Worm (Caenorhabditis elegans) whole organism, L4 larva: ENCODE results near the gene C15H11.13.

Experiments used
- F26F4.8 ChIP-seq: fragments of 200-800 bp; sonication (Bioruptor generic); conservative IDR thresholded peaks from 2 replicates; pipeline ENCODE4 v1.3.6; 2022; ENCODE audit warnings: missing genetic modification characterization, missing compliant biosample characterization
- F37D6.2 ChIP-seq: sonication (generic microtip); optimal IDR thresholded peaks from 2 replicates; lab custom pipeline; 2016; ENCODE audit warnings: mild to moderate bottlenecking, missing genetic modification characterization, missing compliant biosample characterization
- T20F7.1 ChIP-seq: fragments of 200-800 bp; sonication (Bioruptor generic); optimal IDR thresholded peaks from 2 replicates; lab custom pipeline; 2018; ENCODE audit warnings: mild to moderate bottlenecking, missing genetic modification characterization, missing compliant biosample characterization
- Y105C5A.15 ChIP-seq: fragments of 200-800 bp; sonication (Bioruptor generic); IDR thresholded peaks from 2 replicates; pipeline ENCODE4 v1.3.6; 2022; ENCODE audit warnings: missing genetic modification characterization, missing compliant biosample characterization
- Y48G9A.11 ChIP-seq: fragments of 200-800 bp; sonication (Bioruptor generic); IDR thresholded peaks from 2 replicates; pipeline ENCODE4 v1.3.6; 2022; ENCODE audit warnings: missing genetic modification reagents, missing genetic modification characterization, missing compliant biosample characterization
- ZK546.5 ChIP-seq, 2 experiments: sonication (generic microtip); optimal IDR thresholded peaks; 2 replicates each; lab custom pipeline; 2017; ENCODE audit warnings: missing biosample characterization in 2 of 2, missing genetic modification characterization in 2 of 2
- aly-2 ChIP-seq: sonication (generic microtip); optimal IDR thresholded peaks from 2 replicates; lab custom pipeline; 2018; ENCODE audit warnings: missing biosample characterization, missing genetic modification characterization
- attf-4 ChIP-seq: sonication (generic microtip); optimal IDR thresholded peaks from 3 replicates; lab custom pipeline; 2017; ENCODE audit warnings: missing biosample characterization, missing genetic modification characterization
- ceh-20 ChIP-seq: fragments of 200-800 bp; sonication (Bioruptor generic); IDR thresholded peaks from 2 replicates; pipeline ENCODE4 v1.3.6; 2022; ENCODE audit warnings: missing genetic modification reagents, missing genetic modification characterization, missing compliant biosample characterization
- ceh-82 ChIP-seq: sonication (generic microtip); optimal IDR thresholded peaks from 2 replicates; lab custom pipeline; 2017; ENCODE audit warnings: missing biosample characterization, missing genetic modification characterization
- ces-1 ChIP-seq: fragments of 150-350 bp; sonication (generic microtip); optimal IDR thresholded peaks from 4 replicates; lab custom pipeline; 2014; ENCODE audit warnings: missing biosample characterization, missing genetic modification reagents, missing genetic modification characterization
- ctbp-1 ChIP-seq: fragments of 200-800 bp; sonication (Bioruptor generic); IDR thresholded peaks from 2 replicates; pipeline ENCODE4 v1.3.6; 2022; ENCODE audit warnings: missing genetic modification reagents, missing genetic modification characterization, missing compliant biosample characterization
- daf-8 ChIP-seq: fragments of 200-800 bp; sonication (Bioruptor generic); IDR thresholded peaks from 2 replicates; pipeline ENCODE4 v1.3.6; 2022; ENCODE audit warnings: missing genetic modification characterization, missing compliant biosample characterization
- dmd-8 ChIP-seq: fragments of 200-800 bp; sonication (Bioruptor generic); IDR thresholded peaks from 2 replicates; pipeline ENCODE4 v1.3.6; 2022; ENCODE audit warnings: missing genetic modification characterization, missing compliant biosample characterization
- dmd-9 ChIP-seq: fragments of 200-800 bp; sonication (Bioruptor generic); IDR thresholded peaks from 2 replicates; pipeline ENCODE4 v1.3.6; 2022; ENCODE audit warnings: missing genetic modification reagents, missing genetic modification characterization, missing compliant biosample characterization
- duxl-1 ChIP-seq: sonication (generic microtip); optimal IDR thresholded peaks from 2 replicates; lab custom pipeline; 2016; ENCODE audit warnings: mild to moderate bottlenecking, missing genetic modification characterization, moderate library complexity, missing compliant biosample characterization; ENCODE audit not compliant: poor library complexity
- dve-1 ChIP-seq: sonication (generic microtip); optimal IDR thresholded peaks from 2 replicates; lab custom pipeline; 2017; ENCODE audit warnings: antibody characterized with exemption, mild to moderate bottlenecking, missing genetic modification characterization, missing compliant biosample characterization; ENCODE audit not compliant: insufficient read depth
- fos-1 ChIP-seq: fragments of 150-350 bp; optimal IDR thresholded peaks from 2 replicates; lab custom pipeline; 2014; ENCODE audit warnings: missing biosample characterization, missing genetic modification characterization
- hif-1 ChIP-seq, 2 experiments: sonication (generic microtip); optimal IDR thresholded peaks; 2 replicates each; lab custom pipeline; 2016 to 2017; ENCODE audit warnings: missing compliant biosample characterization in 2 of 2, missing genetic modification characterization in 2 of 2, missing genetic modification reagents in 2 of 2, missing genotype in 2 of 2, mild to moderate bottlenecking in 1 of 2
- hlh-11 ChIP-seq: fragments of 200-800 bp; sonication (Bioruptor generic); optimal IDR thresholded peaks from 2 replicates; lab custom pipeline; 2018; ENCODE audit warnings: mild to moderate bottlenecking, missing genetic modification characterization, missing compliant biosample characterization
- jun-1 ChIP-seq: fragments of 150-350 bp; optimal IDR thresholded peaks from 2 replicates; lab custom pipeline; 2014; ENCODE audit warnings: missing biosample characterization, missing genetic modification reagents, missing genetic modification characterization
- lin-29 ChIP-seq: fragments of 200-800 bp; sonication (Bioruptor generic); IDR thresholded peaks from 2 replicates; pipeline ENCODE4 v1.3.6; 2022; ENCODE audit warnings: missing genetic modification reagents, missing genetic modification characterization, missing compliant biosample characterization
- lin-39 ChIP-seq: fragments of 150-350 bp; optimal IDR thresholded peaks from 2 replicates; lab custom pipeline; 2014; ENCODE audit warnings: missing biosample characterization, missing genetic modification reagents, missing genetic modification characterization
- lir-3 ChIP-seq: sonication (generic microtip); optimal IDR thresholded peaks from 2 replicates; lab custom pipeline; 2016; ENCODE audit warnings: mild to moderate bottlenecking, missing genetic modification characterization, missing compliant biosample characterization
- madf-5 ChIP-seq, 2 experiments: fragments of 200-800 bp; sonication (Bioruptor generic); IDR thresholded peaks; 2 replicates each; pipeline ENCODE4 v1.3.6; 2022; ENCODE audit warnings: missing compliant biosample characterization in 2 of 2, missing genetic modification characterization in 2 of 2
- mxl-3 ChIP-seq: fragments of 200-800 bp; sonication (Bioruptor generic); optimal IDR thresholded peaks from 2 replicates; lab custom pipeline; 2018; ENCODE audit warnings: mild to moderate bottlenecking, missing genetic modification characterization, missing compliant biosample characterization
- nhr-102 ChIP-seq: sonication (generic microtip); optimal IDR thresholded peaks from 2 replicates; lab custom pipeline; 2016; ENCODE audit warnings: mild to moderate bottlenecking, missing genetic modification characterization, moderate library complexity, missing compliant biosample characterization
- nhr-111 ChIP-seq: fragments of 200-800 bp; sonication (Bioruptor generic); optimal IDR thresholded peaks from 2 replicates; lab custom pipeline; 2018; ENCODE audit warnings: mild to moderate bottlenecking, missing genetic modification characterization, missing compliant biosample characterization
- nhr-25 ChIP-seq: sonication (generic microtip); optimal IDR thresholded peaks from 2 replicates; lab custom pipeline; 2017; ENCODE audit warnings: missing genetic modification characterization, mild to moderate bottlenecking, missing compliant biosample characterization, antibody characterized with exemption, moderate library complexity, borderline replicate concordance; ENCODE audit not compliant: insufficient read depth
- nhr-28 ChIP-seq: fragments of 150-350 bp; optimal IDR thresholded peaks from 2 replicates; lab custom pipeline; 2014; ENCODE audit warnings: missing biosample characterization, missing genetic modification characterization
- nhr-41 ChIP-seq: fragments of 200-800 bp; sonication (Bioruptor generic); IDR thresholded peaks from 2 replicates; pipeline ENCODE4 v1.3.6; 2022; ENCODE audit warnings: missing genetic modification reagents, missing genetic modification characterization, missing compliant biosample characterization
- nhr-48 ChIP-seq: sonication (generic microtip); optimal IDR thresholded peaks from 2 replicates; lab custom pipeline; 2016; ENCODE audit warnings: mild to moderate bottlenecking, missing genetic modification characterization, missing compliant biosample characterization
- nhr-76 ChIP-seq: fragments of 150-350 bp; optimal IDR thresholded peaks from 2 replicates; lab custom pipeline; 2014; ENCODE audit warnings: missing biosample characterization, missing genetic modification characterization
- nhr-77 ChIP-seq: fragments of 150-350 bp; optimal IDR thresholded peaks from 2 replicates; lab custom pipeline; 2014; ENCODE audit warnings: missing biosample characterization, missing genetic modification characterization
- pha-4 ChIP-seq, 2 experiments: fragments of 150-350 bp in 1 of 2; fragments of 200-800 bp in 1 of 2; sonication (Bioruptor generic) in 1 of 2; IDR thresholded peaks in 1 of 2; optimal IDR thresholded peaks in 1 of 2; 2 replicates each; pipeline versions ENCODE4 v1.3.6 to Lab custom; 2014 to 2022; ENCODE audit warnings: missing genetic modification characterization in 2 of 2, missing genetic modification reagents in 2 of 2, missing biosample characterization in 1 of 2, missing compliant biosample characterization in 1 of 2
- saeg-2 ChIP-seq: fragments of 200-800 bp; sonication (Bioruptor generic); IDR thresholded peaks from 2 replicates; pipeline ENCODE4 v1.3.6; 2022; ENCODE audit warnings: missing genetic modification reagents, missing genetic modification characterization, missing compliant biosample characterization
- set-16 ChIP-seq: fragments of 200-800 bp; sonication (Bioruptor generic); IDR thresholded peaks from 2 replicates; pipeline ENCODE4 v1.3.6; 2022; ENCODE audit warnings: missing genetic modification reagents, missing genetic modification characterization, missing compliant biosample characterization
- skn-1 ChIP-seq: fragments of 150-350 bp; optimal IDR thresholded peaks from 2 replicates; lab custom pipeline; 2014; ENCODE audit warnings: missing biosample characterization, missing genetic modification characterization
- snpc-1.2 ChIP-seq: fragments of 200-800 bp; sonication (Bioruptor generic); IDR thresholded peaks from 2 replicates; pipeline ENCODE4 v1.3.6; 2022; ENCODE audit warnings: missing genetic modification reagents, missing genetic modification characterization, missing compliant biosample characterization
- spr-1 ChIP-seq: sonication (generic microtip); optimal IDR thresholded peaks from 2 replicates; lab custom pipeline; 2016; ENCODE audit warnings: mild to moderate bottlenecking, missing genetic modification characterization, missing compliant biosample characterization
- tag-97 ChIP-seq: fragments of 200-800 bp; sonication (Bioruptor generic); IDR thresholded peaks from 2 replicates; pipeline ENCODE4 v1.3.6; 2022; ENCODE audit warnings: missing genetic modification characterization, missing compliant biosample characterization
- unc-130 ChIP-seq: sonication (generic microtip); optimal IDR thresholded peaks from 2 replicates; lab custom pipeline; 2016; ENCODE audit warnings: missing genetic modification reagents, missing genetic modification characterization, missing compliant biosample characterization
- unc-62 ChIP-seq, 3 experiments: fragments of 150-350 bp in 1 of 3; sonication (generic microtip); optimal IDR thresholded peaks in 2 of 3; peaks in 1 of 3; 1 replicate in 1 of 3; 2 replicates in 2 of 3; lab custom pipeline; 2014 to 2017; ENCODE audit warnings: missing biosample characterization in 3 of 3, missing genetic modification characterization in 3 of 3, missing genetic modification reagents in 3 of 3, missing genotype in 1 of 3
- zfp-3 ChIP-seq: fragments of 200-800 bp; sonication (Bioruptor generic); conservative IDR thresholded peaks from 2 replicates; pipeline ENCODE4 v1.3.6; 2022; ENCODE audit warnings: missing genetic modification reagents, missing genetic modification characterization, missing compliant biosample characterization
- zip-11 ChIP-seq: fragments of 200-800 bp; sonication (Bioruptor generic); IDR thresholded peaks from 2 replicates; pipeline ENCODE4 v1.3.6; 2022; ENCODE audit warnings: missing genetic modification characterization, missing compliant biosample characterization
- zip-2 ChIP-seq: fragments of 150-350 bp; optimal IDR thresholded peaks from 2 replicates; lab custom pipeline; 2014; ENCODE audit warnings: missing biosample characterization, missing genetic modification characterization

C15H11.13 gene

ce11 chrV:14364586-14365248, 30.1 kb upstream of the C15H11.13 start (continued):
- TF ChIP-seq duxl-1 (peak; percentile 9), mxl-3 (GFP tag; lab: Kevin White, UChicago) (peak; percentile 52), Y48G9A.11 (GFP tag; lab: Robert Waterston, UW) (no peak), nhr-28 (tag; lab: Kevin White, UChicago) (peak; percentile 26), nhr-25 (peak; percentile 96), hlh-11 (tag; lab: Kevin White, UChicago) (peak; percentile 58), lir-3 (tag; lab: Kevin White, UChicago) (no peak)

- peak; percentile 90 for TF ChIP-seq ctbp-1 (GFP tag; lab: Robert Waterston, UW)
- TF ChIP-seq zip-2 (tag; lab: Kevin White, UChicago), result peak; percentile 6
- no peak for TF ChIP-seq tag-97 (GFP tag; lab: Robert Waterston, UW)
- TF ChIP-seq dve-1 (tag; lab: Kevin White, UChicago), result peak; percentile 81
- TF ChIP-seq lin-29 (GFP tag; lab: Robert Waterston, UW), result no peak
- peak; percentile 100 for TF ChIP-seq set-16 (GFP tag; lab: Robert Waterston, UW)
- TF ChIP-seq fos-1, result no peak
- TF ChIP-seq jun-1 (tag; lab: Kevin White, UChicago), result no peak
- no peak for TF ChIP-seq nhr-77
- peak; percentile 76 for TF ChIP-seq mxl-3 (GFP tag; lab: Kevin White, UChicago)
- no peak for TF ChIP-seq daf-8 (GFP tag; lab: Robert Waterston, UW)
- TF ChIP-seq zip-11 (GFP tag; lab: Robert Waterston, UW), result no peak
- no peak for TF ChIP-seq zfp-3 (GFP tag; lab: Robert Waterston, UW)
- TF ChIP-seq unc-62 (GFP tag; optimal IDR thresholded peaks at IDR 0.05 in 1 of 2; lab: Kevin White, UChicago), result peak in 1 of 2 experiments; percentile 52
- TF ChIP-seq unc-62 (tag; optimal IDR thresholded peaks at IDR 0.05; lab: Kevin White, UChicago), result no peak
- no peak for TF ChIP-seq nhr-41
- peak; percentile 45 for TF ChIP-seq attf-4
- peak; percentile 87 for TF ChIP-seq nhr-48
- TF ChIP-seq spr-1 (tag; lab: Kevin White, UChicago), result peak; percentile 70
- TF ChIP-seq aly-2, result no peak
- no peak for TF ChIP-seq T20F7.1 (GFP tag; lab: Kevin White, UChicago)
- no peak for TF ChIP-seq skn-1 (tag; lab: Kevin White, UChicago)
- no peak for TF ChIP-seq Y48G9A.11 (GFP tag; lab: Robert Waterston, UW)
- no peak for TF ChIP-seq Y105C5A.15 (GFP tag; lab: Robert Waterston, UW)
- TF ChIP-seq ces-1 (GFP tag; lab: Kevin White, UChicago), result peak; percentile 22
- TF ChIP-seq madf-5 (GFP tag; IDR thresholded peaks at IDR 0.05; lab: Robert Waterston, UW), result no peak
- TF ChIP-seq ceh-20 (GFP tag; lab: Robert Waterston, UW), result peak; percentile 66; the same call in 1 of the 2 replicates
- TF ChIP-seq pha-4 (GFP tag; IDR thresholded peaks at IDR 0.05; lab: Robert Waterston, UW), result peak; percentile 74; the same call in 1 of the 2 replicates
- TF ChIP-seq pha-4 (tag; optimal IDR thresholded peaks at IDR 0.05; lab: Kevin White, UChicago), result no peak
- no peak for TF ChIP-seq unc-130
- no peak for TF ChIP-seq dmd-9
- TF ChIP-seq dmd-8 (GFP tag; lab: Robert Waterston, UW), result no peak
- TF ChIP-seq ceh-82 (tag; lab: Kevin White, UChicago), result no peak
- TF ChIP-seq nhr-76, result no peak
- no peak for TF ChIP-seq ZK546.5 (tag; optimal IDR thresholded peaks at IDR 0.05; lab: Kevin White, UChicago)
- TF ChIP-seq F26F4.8 (GFP tag; lab: Robert Waterston, UW), result no peak
- TF ChIP-seq saeg-2 (GFP tag; lab: Robert Waterston, UW), result 0 out of 2 replicates have a peak, but pooled peaks have one; percentile 80
- peak; percentile 63 for TF ChIP-seq nhr-102 (tag; lab: Kevin White, UChicago)
- peak; percentile 87 for TF ChIP-seq F37D6.2 (tag; lab: Kevin White, UChicago)
- TF ChIP-seq duxl-1, result peak; percentile 27
- TF ChIP-seq lin-39 (tag; lab: Kevin White, UChicago), result no peak
- TF ChIP-seq nhr-111 (GFP tag; lab: Kevin White, UChicago), result no peak
- no peak for TF ChIP-seq snpc-1.2 (GFP tag; lab: Robert Waterston, UW)
- peak; percentile 22 for TF ChIP-seq nhr-25
- TF ChIP-seq hif-1 (tag; optimal IDR thresholded peaks at IDR 0.05; lab: Kevin White, UChicago), result peak in 1 of 2 experiments; percentile 82
Measured at ce11 chrV:14366487-14366962, 28.3 kb upstream of the C15H11.13 start.
